Fruit fly (Drosophila melanogaster) whole organism, embryonic: Measurements from ENCODE around the gene Mad.

Experiments
- CG10147 ChIP-seq: fragments of 200-800 bp; sonication (Bioruptor generic); optimal IDR thresholded peaks from 2 replicates; lab custom pipeline; 2019; ENCODE audit warnings: missing biosample characterization, mild to moderate bottlenecking, missing genetic modification characterization, moderate library complexity
- CG10274 ChIP-seq: fragments of 200-800 bp; sonication (Bioruptor generic); optimal IDR thresholded peaks from 3 replicates; lab custom pipeline; 2017; ENCODE audit warnings: missing biosample characterization, mild to moderate bottlenecking, missing genetic modification characterization
- CG11085 ChIP-seq: fragments of 200-800 bp; sonication (Bioruptor generic); IDR thresholded peaks from 2 replicates; pipeline ENCODE4 v1.3.6; 2022; ENCODE audit warnings: missing biosample characterization, missing genetic modification characterization
- CG11504 ChIP-seq: fragments of 200-800 bp; sonication (Bioruptor generic); optimal IDR thresholded peaks from 3 replicates; lab custom pipeline; 2019; ENCODE audit warnings: missing biosample characterization, mild to moderate bottlenecking, missing genetic modification characterization, moderate library complexity
- CG1233 ChIP-seq: fragments of 200-800 bp; sonication (Bioruptor generic); optimal IDR thresholded peaks from 4 replicates; lab custom pipeline; 2018; ENCODE audit warnings: missing biosample characterization, mild to moderate bottlenecking, missing genetic modification characterization
- CG12942 ChIP-seq: fragments of 200-800 bp; sonication (Bioruptor generic); optimal IDR thresholded peaks from 3 replicates; lab custom pipeline; 2016; ENCODE audit warnings: missing biosample characterization, missing genetic modification characterization
- CG13287 ChIP-seq: fragments of 200-800 bp; sonication (Bioruptor generic); IDR thresholded peaks from 2 replicates; pipeline ENCODE4 v1.3.6; 2022; ENCODE audit warnings: missing biosample characterization, missing genetic modification characterization; ENCODE audit not compliant: partially characterized antibody
- CG14965 ChIP-seq: fragments of 200-800 bp; sonication (Bioruptor generic); optimal IDR thresholded peaks from 2 replicates; lab custom pipeline; 2016; ENCODE audit warnings: missing biosample characterization, missing genetic modification characterization, borderline replicate concordance
- CG15514 ChIP-seq: fragments of 200-800 bp; sonication (Bioruptor generic); optimal IDR thresholded peaks from 3 replicates; lab custom pipeline; 2017; ENCODE audit warnings: missing biosample characterization, missing genetic modification characterization, mild to moderate bottlenecking, moderate library complexity, missing genetic modification reagents
- CG17359 ChIP-seq: fragments of 200-800 bp; sonication (Bioruptor generic); optimal IDR thresholded peaks from 3 replicates; lab custom pipeline; 2018; ENCODE audit warnings: missing biosample characterization, mild to moderate bottlenecking, missing genetic modification characterization, moderate library complexity
- CG17385 ChIP-seq: fragments of 200-800 bp; sonication (Bioruptor generic); optimal IDR thresholded peaks from 3 replicates; lab custom pipeline; 2018; ENCODE audit warnings: missing biosample characterization, mild to moderate bottlenecking, missing genetic modification characterization
- CG17612 ChIP-seq: fragments of 200-800 bp; sonication (Bioruptor generic); IDR thresholded peaks from 2 replicates; pipeline ENCODE4 v1.3.6; 2022; ENCODE audit warnings: missing biosample characterization, missing genetic modification characterization
- CG18764 ChIP-seq: fragments of 200-800 bp; sonication (Bioruptor generic); optimal IDR thresholded peaks from 3 replicates; lab custom pipeline; 2016; ENCODE audit warnings: missing biosample characterization, missing genetic modification characterization
- CG2120 ChIP-seq: fragments of 200-800 bp; sonication (Bioruptor generic); optimal IDR thresholded peaks from 3 replicates; lab custom pipeline; 2016; ENCODE audit warnings: missing biosample characterization, missing genetic modification characterization
- CG34224 ChIP-seq: fragments of 200-800 bp; sonication (Bioruptor generic); IDR thresholded peaks from 3 replicates; pipeline ENCODE4 v1.3.6; 2022; ENCODE audit warnings: missing biosample characterization, missing genetic modification characterization; ENCODE audit not compliant: partially characterized antibody
- CG3995 ChIP-seq: fragments of 200-800 bp; sonication (Bioruptor generic); optimal IDR thresholded peaks from 3 replicates; lab custom pipeline; 2016; ENCODE audit warnings: missing biosample characterization, missing genetic modification characterization
- CG4328 ChIP-seq: fragments of 200-800 bp; sonication (Bioruptor generic); optimal IDR thresholded peaks from 3 replicates; lab custom pipeline; 2017; ENCODE audit warnings: missing biosample characterization, missing genetic modification reagents, missing genetic modification characterization
- CG7556 ChIP-seq: fragments of 200-800 bp; sonication (Bioruptor generic); optimal IDR thresholded peaks from 2 replicates; lab custom pipeline; 2017; ENCODE audit warnings: missing biosample characterization, mild to moderate bottlenecking, missing genetic modification characterization
- CG7745 ChIP-seq: fragments of 200-800 bp; sonication (Bioruptor generic); optimal IDR thresholded peaks from 2 replicates; lab custom pipeline; 2018; ENCODE audit warnings: missing biosample characterization, mild to moderate bottlenecking, missing genetic modification characterization, moderate library complexity
- CG7987 ChIP-seq: fragments of 200-800 bp; sonication (Bioruptor generic); optimal IDR thresholded peaks from 2 replicates; lab custom pipeline; 2018; ENCODE audit warnings: missing biosample characterization, mild to moderate bottlenecking, missing genetic modification characterization, moderate library complexity
- CG8089 ChIP-seq: fragments of 200-800 bp; sonication (Bioruptor generic); optimal IDR thresholded peaks from 3 replicates; lab custom pipeline; 2016; ENCODE audit warnings: missing biosample characterization, missing genetic modification characterization
- CTCF ChIP-seq: fragments of 200-800 bp; sonication (Bioruptor generic); optimal IDR thresholded peaks from 2 replicates; lab custom pipeline; 2017; ENCODE audit warnings: missing biosample characterization, mild to moderate bottlenecking, missing genetic modification characterization, moderate library complexity
- CrebB ChIP-seq: fragments of 200-800 bp; sonication (Bioruptor generic); optimal IDR thresholded peaks from 3 replicates; lab custom pipeline; 2018; ENCODE audit warnings: missing biosample characterization, mild to moderate bottlenecking, missing genetic modification characterization
- E2f2 ChIP-seq: fragments of 200-800 bp; sonication (Bioruptor generic); IDR thresholded peaks from 2 replicates; pipeline ENCODE4 v1.3.6; 2022; ENCODE audit warnings: missing biosample characterization, missing genetic modification characterization
- Jarid2 ChIP-seq: fragments of 200-800 bp; sonication (Bioruptor generic); optimal IDR thresholded peaks from 3 replicates; lab custom pipeline; 2017; ENCODE audit warnings: mild to moderate bottlenecking, missing biosample characterization, missing genetic modification reagents, missing genetic modification characterization
- Max ChIP-seq: fragments of 200-800 bp; sonication (Bioruptor generic); optimal IDR thresholded peaks from 2 replicates; lab custom pipeline; 2016; ENCODE audit warnings: missing biosample characterization, mild to moderate bottlenecking, missing genetic modification characterization
- Mes4 ChIP-seq: fragments of 200-800 bp; sonication (Bioruptor generic); optimal IDR thresholded peaks from 2 replicates; lab custom pipeline; 2016; ENCODE audit warnings: missing biosample characterization, missing genetic modification characterization
- Mrtf ChIP-seq: fragments of 200-800 bp; sonication (Bioruptor generic); IDR thresholded peaks from 3 replicates; pipeline ENCODE4 v1.3.6; 2022; ENCODE audit warnings: missing biosample characterization, missing genetic modification characterization
- NFAT ChIP-seq: fragments of 200-800 bp; sonication (Bioruptor generic); IDR thresholded peaks from 2 replicates; pipeline ENCODE4 v1.3.6; 2022; ENCODE audit warnings: missing biosample characterization, missing genetic modification characterization
- Pdp1 ChIP-seq, 2 experiments: fragments of 200-800 bp; sonication (Bioruptor generic); optimal IDR thresholded peaks; 3 replicates each; lab custom pipeline; 2016; ENCODE audit warnings: missing biosample characterization in 2 of 2, missing genetic modification characterization in 2 of 2, mild to moderate bottlenecking in 1 of 2, moderate library complexity in 1 of 2
- Scr ChIP-seq: fragments of 200-800 bp; sonication (Bioruptor generic); IDR thresholded peaks from 2 replicates; pipeline ENCODE4 v1.3.6; 2022; ENCODE audit warnings: missing biosample characterization, missing genetic modification characterization; ENCODE audit not compliant: partially characterized antibody
- Spps ChIP-seq: fragments of 200-800 bp; sonication (Bioruptor generic); optimal IDR thresholded peaks from 2 replicates; lab custom pipeline; 2018; ENCODE audit warnings: missing biosample characterization, mild to moderate bottlenecking, missing genetic modification characterization
- YL-1 ChIP-seq: fragments of 200-800 bp; sonication (Bioruptor generic); optimal IDR thresholded peaks from 3 replicates; lab custom pipeline; 2017; ENCODE audit warnings: missing biosample characterization, mild to moderate bottlenecking, missing genetic modification characterization
- ato ChIP-seq: fragments of 200-800 bp; sonication (Bioruptor generic); IDR thresholded peaks from 2 replicates; pipeline ENCODE4 v1.3.6; 2022; ENCODE audit warnings: missing biosample characterization, missing genetic modification characterization; ENCODE audit not compliant: partially characterized antibody
- dan ChIP-seq: fragments of 200-800 bp; sonication (Bioruptor generic); IDR thresholded peaks from 2 replicates; pipeline ENCODE4 v1.3.6; 2022; ENCODE audit warnings: missing biosample characterization, missing genetic modification characterization
- dati ChIP-seq: fragments of 200-800 bp; sonication (Bioruptor generic); IDR thresholded peaks from 2 replicates; pipeline ENCODE4 v1.3.6; 2022; ENCODE audit warnings: missing biosample characterization, missing genetic modification characterization
- fd64A ChIP-seq: fragments of 200-800 bp; sonication (Bioruptor generic); optimal IDR thresholded peaks from 3 replicates; lab custom pipeline; 2018; ENCODE audit warnings: missing biosample characterization, mild to moderate bottlenecking, missing genetic modification characterization
- inv ChIP-seq: fragments of 200-800 bp; sonication (Bioruptor generic); IDR thresholded peaks from 2 replicates; pipeline ENCODE4 v1.3.6; 2022; ENCODE audit warnings: missing biosample characterization, missing genetic modification characterization; ENCODE audit not compliant: partially characterized antibody
- jumu ChIP-seq: fragments of 200-800 bp; sonication (Bioruptor generic); optimal IDR thresholded peaks from 3 replicates; lab custom pipeline; 2016; ENCODE audit warnings: missing biosample characterization, missing genetic modification characterization
- kni ChIP-seq: fragments of 200-800 bp; sonication (Bioruptor generic); optimal IDR thresholded peaks from 3 replicates; lab custom pipeline; 2017; ENCODE audit warnings: mild to moderate bottlenecking, missing biosample characterization, missing genetic modification reagents, missing genetic modification characterization
- knrl ChIP-seq: fragments of 200-800 bp; sonication (Bioruptor generic); IDR thresholded peaks from 3 replicates; pipeline ENCODE4 v1.3.6; 2022; ENCODE audit warnings: missing biosample characterization, missing genetic modification characterization; ENCODE audit not compliant: partially characterized antibody
- mld ChIP-seq: fragments of 200-800 bp; sonication (Bioruptor generic); IDR thresholded peaks from 3 replicates; pipeline ENCODE4 v1.3.6; 2022; ENCODE audit warnings: missing biosample characterization, missing genetic modification characterization; ENCODE audit not compliant: partially characterized antibody
- onecut ChIP-seq: fragments of 200-800 bp; sonication (Bioruptor generic); IDR thresholded peaks from 2 replicates; pipeline ENCODE4 v1.3.6; 2022; ENCODE audit warnings: missing biosample characterization, missing genetic modification characterization
- pho ChIP-seq: fragments of 200-800 bp; sonication (Bioruptor generic); optimal IDR thresholded peaks from 2 replicates; lab custom pipeline; 2016; ENCODE audit warnings: missing biosample characterization, missing genetic modification characterization
- tgo ChIP-seq: fragments of 200-800 bp; sonication (Bioruptor generic); IDR thresholded peaks from 3 replicates; pipeline ENCODE4 v1.3.6; 2022; ENCODE audit warnings: missing biosample characterization, missing genetic modification characterization
- tin ChIP-seq: fragments of 200-800 bp; sonication (Bioruptor generic); optimal IDR thresholded peaks from 3 replicates; lab custom pipeline; 2016; ENCODE audit warnings: missing biosample characterization, missing genetic modification characterization
- tna ChIP-seq: fragments of 200-800 bp; sonication (Bioruptor generic); IDR thresholded peaks from 2 replicates; pipeline ENCODE4 v1.3.6; 2022; ENCODE audit warnings: missing biosample characterization, missing genetic modification characterization; ENCODE audit not compliant: partially characterized antibody
- unc-4 ChIP-seq: fragments of 200-800 bp; sonication (Bioruptor generic); IDR thresholded peaks from 2 replicates; pipeline ENCODE4 v1.3.6; 2022; ENCODE audit warnings: missing biosample characterization, missing genetic modification characterization; ENCODE audit not compliant: partially characterized antibody
- unpg ChIP-seq: fragments of 200-800 bp; sonication (Bioruptor generic); optimal IDR thresholded peaks from 3 replicates; lab custom pipeline; 2018; ENCODE audit warnings: missing biosample characterization, mild to moderate bottlenecking, missing genetic modification characterization, moderate library complexity
- wek ChIP-seq: fragments of 200-800 bp; sonication (Bioruptor generic); optimal IDR thresholded peaks from 3 replicates; lab custom pipeline; 2018; ENCODE audit warnings: missing biosample characterization, mild to moderate bottlenecking, missing genetic modification characterization, moderate library complexity

Gene Mad

dm6 chr2L:3145470-3145869 lies 14.0 kb downstream of the Mad start, which contains the start of gene ND-B14.5B (continued):
- TF ChIP-seq CG15514 (GFP tag; lab: Kevin White, UChicago): peak; percentile 99
- TF ChIP-seq wek: no peak
- TF ChIP-seq CG34224 (GFP tag; lab: Robert Waterston, UW): peak; percentile 72
- no peak for TF ChIP-seq CG7987
- no peak for TF ChIP-seq CG10274 (GFP tag; lab: Kevin White, UChicago)
- TF ChIP-seq jumu (GFP tag; lab: Kevin White, UChicago): no peak
- TF ChIP-seq YL-1: peak; percentile 41
- TF ChIP-seq CrebB (tag; lab: Kevin White, UChicago): no peak
- TF ChIP-seq CG17359: no peak
- no peak for TF ChIP-seq CG8089 (GFP tag; lab: Kevin White, UChicago)
- peak; percentile 77 for TF ChIP-seq Scr (GFP tag; lab: Robert Waterston, UW)
- no peak for TF ChIP-seq Mrtf (GFP tag; lab: Robert Waterston, UW)
- TF ChIP-seq CG13287 (GFP tag; lab: Robert Waterston, UW): peak; percentile 82
- peak; percentile 61 for TF ChIP-seq E2f2 (GFP tag; lab: Robert Waterston, UW)
- TF ChIP-seq CG4328 (GFP tag; lab: Kevin White, UChicago): no peak
- no peak for TF ChIP-seq CG17385 (GFP tag; lab: Kevin White, UChicago)
- no peak for TF ChIP-seq CG7745 (tag; lab: Kevin White, UChicago)
- TF ChIP-seq CG14965 (GFP tag; lab: Kevin White, UChicago): no peak
- no peak for TF ChIP-seq CTCF (GFP tag; lab: Kevin White, UChicago)
- TF ChIP-seq CG17612: no peak
- no peak for TF ChIP-seq Jarid2 (GFP tag; lab: Kevin White, UChicago)
- no peak for TF ChIP-seq CG10147 (GFP tag; lab: Kevin White, UChicago)
- TF ChIP-seq Spps (tag; lab: Kevin White, UChicago): no peak
- no peak for TF ChIP-seq dan
- no peak for TF ChIP-seq CG2120
- peak in 1 of 2 experiments; percentile 97 for TF ChIP-seq Pdp1 (GFP tag; optimal IDR thresholded peaks at IDR 0.05; lab: Kevin White, UChicago)
- no peak for TF ChIP-seq CG7556
- TF ChIP-seq inv: peak; percentile 60; the same call in 1 of the 2 replicates
- TF ChIP-seq NFAT (GFP tag; lab: Robert Waterston, UW): no peak
- no peak for TF ChIP-seq dati (GFP tag; lab: Robert Waterston, UW)
- peak; percentile 73 for TF ChIP-seq knrl
- peak; percentile 53 for TF ChIP-seq ato
- no peak for TF ChIP-seq CG12942 (GFP tag; lab: Kevin White, UChicago)
- no peak for TF ChIP-seq Max (GFP tag; lab: Kevin White, UChicago)
- no peak for TF ChIP-seq tin
- peak; percentile 66; the same call in 2 of the 3 replicates for TF ChIP-seq mld (GFP tag; lab: Robert Waterston, UW)
- 0 out of 2 replicates have a peak, but pooled peaks have one; percentile 29 for TF ChIP-seq onecut (GFP tag; lab: Robert Waterston, UW)
- TF ChIP-seq CG11085 (GFP tag; lab: Robert Waterston, UW): no peak
- TF ChIP-seq pho (GFP tag; lab: Kevin White, UChicago): no peak
- TF ChIP-seq CG18764 (GFP tag; lab: Kevin White, UChicago): no peak
- no peak for TF ChIP-seq fd64A
- TF ChIP-seq kni (GFP tag; lab: Kevin White, UChicago): no peak
- TF ChIP-seq unpg (GFP tag; lab: Kevin White, UChicago): no peak
- no peak for TF ChIP-seq tgo (GFP tag; lab: Robert Waterston, UW)
- no peak for TF ChIP-seq CG1233 (GFP tag; lab: Kevin White, UChicago)
- no peak for TF ChIP-seq CG3995
- TF ChIP-seq CG11504: peak; percentile 8
- peak; percentile 6 for TF ChIP-seq Mes4 (GFP tag; lab: Kevin White, UChicago)
- peak; percentile 75 for TF ChIP-seq unc-4 (GFP tag; lab: Robert Waterston, UW)
- peak; percentile 46 for TF ChIP-seq tna (GFP tag; lab: Robert Waterston, UW)
